Fruit fly (Drosophila melanogaster): ENCODE results near the gene NetA.

The NetA gene

DNA sequence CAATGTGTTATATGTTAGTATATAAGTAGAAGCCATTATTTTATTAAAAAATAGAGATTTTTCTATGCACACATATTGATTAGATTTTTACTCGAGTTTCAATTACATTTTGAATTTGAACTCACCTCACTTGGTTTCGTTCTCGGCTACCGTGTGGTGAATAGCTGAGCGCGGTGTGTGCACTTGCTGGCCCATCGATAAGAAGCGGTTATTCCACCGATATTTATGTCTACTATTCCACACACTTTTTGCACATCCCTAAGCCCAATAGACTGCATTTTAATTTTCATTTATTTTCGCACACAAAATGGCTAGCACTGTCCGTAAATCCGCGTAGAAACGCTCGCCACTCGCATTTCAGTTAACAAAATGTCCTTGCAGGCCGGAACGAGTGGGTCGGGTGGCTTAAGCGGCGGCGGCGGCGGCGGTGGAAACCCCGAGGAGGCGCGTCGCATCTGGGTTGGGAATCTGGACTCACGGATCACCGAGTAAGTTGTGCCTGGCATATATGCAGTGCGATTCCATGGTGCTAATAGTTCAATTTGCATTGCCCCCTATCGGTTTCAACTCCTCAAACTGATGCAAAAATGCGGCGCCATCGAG is 73.3 kb downstream of the NetA start, which contains the start of gene CG14414 (continued):
- TF ChIP-seq CG12155 (GFP tag; optimal IDR thresholded peaks at IDR 0.05) (peak; percentile 25), fd64A (GFP tag; optimal IDR thresholded peaks at IDR 0.05) (no peak), sob (GFP tag; IDR thresholded peaks at IDR 0.05) (0 out of 2 replicates have a peak, but pooled peaks have one; percentile 28), crp (GFP tag; optimal IDR thresholded peaks at IDR 0.05) (peak in 1 of 2 experiments; percentile 47), unc-4 (GFP tag; IDR thresholded peaks at IDR 0.05; ENCODE audit: partially characterized antibody) (peak; percentile 82), bbx (GFP tag; IDR thresholded peaks at IDR 0.05; ENCODE audit: partially characterized antibody) (peak; percentile 89), sima (GFP tag; optimal IDR thresholded peaks at IDR 0.05) (no peak), CrebB (tag; optimal IDR thresholded peaks at IDR 0.05) (no peak), ranshi (GFP tag; IDR thresholded peaks at IDR 0.05) (no peak), tna (GFP tag; IDR thresholded peaks at IDR 0.05; ENCODE audit: partially characterized antibody) (peak; percentile 73), CG33213 (GFP tag; optimal IDR thresholded peaks at IDR 0.05) (peak; percentile 50), Aef1 (GFP tag; IDR thresholded peaks at IDR 0.05) (no peak), gce (GFP tag; IDR thresholded peaks at IDR 0.05) (no peak), insv (GFP tag; optimal IDR thresholded peaks at IDR 0.05) (no peak), zfh2 (GFP tag; optimal IDR thresholded peaks at IDR 0.05) (peak; percentile 40), inv (GFP tag; IDR thresholded peaks at IDR 0.05; ENCODE audit: partially characterized antibody) (peak; percentile 83), CG8944 (GFP tag; optimal IDR thresholded peaks at IDR 0.05) (no peak), CG2116 (GFP tag; optimal IDR thresholded peaks at IDR 0.05) (peak; percentile 67), MESR4 (GFP tag; optimal IDR thresholded peaks at IDR 0.05) (peak; percentile 90), D19B (GFP tag; optimal IDR thresholded peaks at IDR 0.05) (no peak), Fer3 (tag; optimal IDR thresholded peaks at IDR 0.05) (no peak), HmgD (GFP tag; optimal IDR thresholded peaks at IDR 0.05) (peak; percentile 55), CG17829 (tag; optimal IDR thresholded peaks at IDR 0.05) (peak; percentile 45), HLH54F (GFP tag; optimal IDR thresholded peaks at IDR 0.05) (peak; percentile 48), Dad (GFP tag; optimal IDR thresholded peaks at IDR 0.05) (peak; percentile 11), CG7963 (GFP tag; IDR thresholded peaks at IDR 0.05; ENCODE audit: partially characterized antibody) (peak; percentile 73), ERR (GFP tag; optimal IDR thresholded peaks at IDR 0.05) (no peak), CG8290 (GFP tag; optimal IDR thresholded peaks at IDR 0.05) (no peak), CG8290 (tag; optimal IDR thresholded peaks at IDR 0.05) (peak in 1 of 2 experiments; percentile 72), HmgZ (tag; optimal IDR thresholded peaks at IDR 0.05) (peak; percentile 60), CG10366 (GFP tag; IDR thresholded peaks at IDR 0.05) (no peak), CG16779 (GFP tag; IDR thresholded peaks at IDR 0.05) (0 out of 2 replicates have a peak, but pooled peaks have one; percentile 12), ci (GFP tag; IDR thresholded peaks at IDR 0.05) (no peak), CG10267 (tag; optimal IDR thresholded peaks at IDR 0.05) (peak; percentile 40), maf-S (GFP tag; optimal IDR thresholded peaks at IDR 0.05) (peak; percentile 17), HHEX (GFP tag; optimal IDR thresholded peaks at IDR 0.05) (no peak), slbo (GFP tag; IDR thresholded peaks at IDR 0.05) (peak; percentile 74), CG4617 (GFP tag; optimal IDR thresholded peaks at IDR 0.05; ENCODE audit: borderline replicate concordance) (peak; percentile 84), Ada2b (GFP tag; IDR thresholded peaks at IDR 0.05) (0 out of 2 replicates have a peak, but pooled peaks have one; percentile 19), CG6272 (GFP tag; IDR thresholded peaks at IDR 0.05) (peak; percentile 30; the same call in 1 of the 2 replicates), CG7987 (GFP tag; optimal IDR thresholded peaks at IDR 0.05) (no peak), CG10565 (GFP tag; optimal IDR thresholded peaks at IDR 0.05) (no peak), CG11723 (GFP tag; optimal IDR thresholded peaks at IDR 0.05) (no peak), CG32772 (GFP tag; IDR thresholded peaks at IDR 0.05) (no peak), btn (GFP tag; optimal IDR thresholded peaks at IDR 0.05) (no peak), mam (GFP tag; optimal IDR thresholded peaks at IDR 0.05) (peak; percentile 20), CG18599 (GFP tag; optimal IDR thresholded peaks at IDR 0.05) (no peak), HLH4C (GFP tag; IDR thresholded peaks at IDR 0.05; ENCODE audit: partially characterized antibody) (peak; percentile 80), Side (GFP tag; optimal IDR thresholded peaks at IDR 0.05) (no peak), kah (GFP tag; optimal IDR thresholded peaks at IDR 0.05) (no peak)
